Fruit fly (Drosophila melanogaster) whole organism, prepupa: Measurements from ENCODE around the gene CG34176.

ENCODE experiments used
- CG11762 ChIP-seq: fragments of 200-800 bp; sonication (Bioruptor generic); optimal IDR thresholded peaks from 3 replicates; lab custom pipeline; 2016; ENCODE audit warnings: missing biosample characterization, missing genetic modification characterization; ENCODE audit not compliant: insufficient read depth
- CG11902 ChIP-seq: fragments of 200-800 bp; sonication (Bioruptor generic); optimal IDR thresholded peaks from 3 replicates; lab custom pipeline; 2016; ENCODE audit warnings: missing biosample characterization, missing genetic modification characterization
- CG1621 ChIP-seq: fragments of 200-800 bp; sonication (Bioruptor generic); optimal IDR thresholded peaks from 3 replicates; lab custom pipeline; 2018; ENCODE audit warnings: missing biosample characterization, mild to moderate bottlenecking, missing genetic modification characterization
- CG16779 ChIP-seq: fragments of 200-800 bp; sonication (Bioruptor generic); optimal IDR thresholded peaks from 3 replicates; lab custom pipeline; 2017; ENCODE audit warnings: missing biosample characterization, mild to moderate bottlenecking, missing genetic modification characterization
- CG3032 ChIP-seq: fragments of 200-800 bp; optimal IDR thresholded peaks from 2 replicates; lab custom pipeline; 2019; ENCODE audit warnings: missing biosample characterization, mild to moderate bottlenecking, missing genetic modification characterization, moderate library complexity
- CG32006 ChIP-seq: fragments of 200-800 bp; sonication (Bioruptor generic); optimal IDR thresholded peaks from 3 replicates; lab custom pipeline; 2017; ENCODE audit warnings: missing biosample characterization, mild to moderate bottlenecking, missing genetic modification characterization
- CG34406 ChIP-seq: fragments of 200-800 bp; sonication (Bioruptor generic); optimal IDR thresholded peaks from 3 replicates; lab custom pipeline; 2016; ENCODE audit warnings: missing biosample characterization, missing genetic modification characterization
- CG4318 ChIP-seq: fragments of 200-800 bp; sonication (Bioruptor generic); optimal IDR thresholded peaks from 3 replicates; lab custom pipeline; 2017; ENCODE audit warnings: missing biosample characterization, mild to moderate bottlenecking, missing genetic modification characterization
- CG6163 ChIP-seq: fragments of 200-800 bp; sonication (Bioruptor generic); IDR thresholded peaks from 3 replicates; pipeline ENCODE4 v1.3.6; 2022; ENCODE audit warnings: missing biosample characterization, missing genetic modification characterization
- CG6792 ChIP-seq: fragments of 200-800 bp; sonication (Bioruptor generic); optimal IDR thresholded peaks from 3 replicates; lab custom pipeline; 2016; ENCODE audit warnings: missing biosample characterization, missing genetic modification characterization
- CG6808 ChIP-seq: fragments of 200-800 bp; sonication (Bioruptor generic); optimal IDR thresholded peaks from 3 replicates; lab custom pipeline; 2017; ENCODE audit warnings: missing biosample characterization, missing genetic modification characterization, mild to moderate bottlenecking, moderate library complexity, missing genetic modification reagents
- CG6854 ChIP-seq: fragments of 200-800 bp; sonication (Bioruptor generic); optimal IDR thresholded peaks from 2 replicates; lab custom pipeline; 2017; ENCODE audit warnings: missing biosample characterization, mild to moderate bottlenecking, missing genetic modification characterization
- CG8632 ChIP-seq: fragments of 200-800 bp; sonication (Bioruptor generic); optimal IDR thresholded peaks from 3 replicates; lab custom pipeline; 2016; ENCODE audit warnings: missing biosample characterization, missing genetic modification characterization
- CG9139 ChIP-seq: fragments of 200-800 bp; sonication (Bioruptor generic); optimal IDR thresholded peaks from 3 replicates; lab custom pipeline; 2017; ENCODE audit warnings: missing biosample characterization, mild to moderate bottlenecking, missing genetic modification characterization
- Eip75B ChIP-seq: fragments of 200-800 bp; sonication (Bioruptor generic); optimal IDR thresholded peaks from 3 replicates; lab custom pipeline; 2016; ENCODE audit warnings: missing biosample characterization, missing genetic modification characterization
- Eip78C ChIP-seq: fragments of 200-800 bp; sonication (Bioruptor generic); peaks from one replicate; lab custom pipeline; 2016; ENCODE audit warnings: missing biosample characterization, missing genetic modification characterization
- Eip93F ChIP-seq: fragments of 200-800 bp; sonication (Bioruptor generic); optimal IDR thresholded peaks from 2 replicates; lab custom pipeline; 2016; ENCODE audit warnings: missing biosample characterization, mild to moderate bottlenecking, missing genetic modification characterization
- Ets96B ChIP-seq: fragments of 200-800 bp; optimal IDR thresholded peaks from 2 replicates; lab custom pipeline; 2019; ENCODE audit warnings: missing biosample characterization, mild to moderate bottlenecking, missing genetic modification characterization, moderate library complexity
- Gug ChIP-seq: fragments of 200-800 bp; sonication (Bioruptor generic); IDR thresholded peaks from 2 replicates; pipeline ENCODE4 v1.3.6; 2022; ENCODE audit warnings: missing biosample characterization, missing genetic modification characterization
- Hr39 ChIP-seq: fragments of 200-800 bp; sonication (Bioruptor generic); optimal IDR thresholded peaks from 2 replicates; lab custom pipeline; 2016; ENCODE audit warnings: missing biosample characterization, missing genetic modification characterization
- Lpt ChIP-seq: fragments of 200-800 bp; sonication (Bioruptor generic); optimal IDR thresholded peaks from 3 replicates; lab custom pipeline; 2016; ENCODE audit warnings: missing biosample characterization, missing genetic modification characterization
- Met ChIP-seq: fragments of 200-800 bp; sonication (Bioruptor generic); optimal IDR thresholded peaks from 3 replicates; lab custom pipeline; 2016; ENCODE audit warnings: missing biosample characterization, missing genetic modification characterization
- OdsH ChIP-seq: fragments of 200-800 bp; sonication (Bioruptor generic); optimal IDR thresholded peaks from 3 replicates; lab custom pipeline; 2016; ENCODE audit warnings: missing biosample characterization, missing genetic modification characterization
- Smox ChIP-seq: fragments of 200-800 bp; sonication (Bioruptor generic); optimal IDR thresholded peaks from 3 replicates; lab custom pipeline; 2016; ENCODE audit warnings: missing biosample characterization, missing genetic modification characterization
- Sox102F ChIP-seq: fragments of 200-800 bp; sonication (Bioruptor generic); optimal IDR thresholded peaks from 2 replicates; lab custom pipeline; 2016; ENCODE audit warnings: missing biosample characterization, mild to moderate bottlenecking, missing genetic modification characterization
- Sox14 ChIP-seq: fragments of 200-800 bp; sonication (Bioruptor generic); optimal IDR thresholded peaks from 3 replicates; lab custom pipeline; 2016; ENCODE audit warnings: missing biosample characterization, missing genetic modification characterization
- Sox15 ChIP-seq: fragments of 200-800 bp; sonication (Bioruptor generic); optimal IDR thresholded peaks from 3 replicates; lab custom pipeline; 2016; ENCODE audit warnings: missing biosample characterization, missing genetic modification characterization
- achi ChIP-seq: fragments of 200-800 bp; sonication (Bioruptor generic); optimal IDR thresholded peaks from 3 replicates; lab custom pipeline; 2016; ENCODE audit warnings: missing biosample characterization, missing genetic modification characterization
- acj6 ChIP-seq: fragments of 200-800 bp; sonication (Bioruptor generic); optimal IDR thresholded peaks from 3 replicates; lab custom pipeline; 2016; ENCODE audit warnings: missing biosample characterization, missing genetic modification characterization
- cyc ChIP-seq: fragments of 200-800 bp; sonication (Bioruptor generic); optimal IDR thresholded peaks from 3 replicates; lab custom pipeline; 2016; ENCODE audit warnings: missing biosample characterization, missing genetic modification characterization
- dac ChIP-seq: fragments of 200-800 bp; sonication (Bioruptor generic); optimal IDR thresholded peaks from 2 replicates; lab custom pipeline; 2017; ENCODE audit warnings: missing biosample characterization, mild to moderate bottlenecking, missing genetic modification characterization
- eg ChIP-seq: fragments of 200-800 bp; sonication (Bioruptor generic); IDR thresholded peaks from 3 replicates; pipeline ENCODE4 v1.3.6; 2022; ENCODE audit warnings: missing biosample characterization, missing genetic modification characterization
- fd85E ChIP-seq: fragments of 200-800 bp; sonication (Bioruptor generic); optimal IDR thresholded peaks from 3 replicates; lab custom pipeline; 2016; ENCODE audit warnings: missing biosample characterization, missing genetic modification characterization
- fkh ChIP-seq: fragments of 200-800 bp; sonication (Bioruptor generic); optimal IDR thresholded peaks from 3 replicates; lab custom pipeline; 2017; ENCODE audit warnings: missing biosample characterization, mild to moderate bottlenecking, missing genetic modification characterization, moderate library complexity
- lz ChIP-seq: fragments of 200-800 bp; sonication (Bioruptor generic); optimal IDR thresholded peaks from 3 replicates; lab custom pipeline; 2016; ENCODE audit warnings: missing biosample characterization, missing genetic modification characterization
- net ChIP-seq: fragments of 200-800 bp; sonication (Bioruptor generic); optimal IDR thresholded peaks from 3 replicates; lab custom pipeline; 2016; ENCODE audit warnings: missing biosample characterization, missing genetic modification characterization
- pdm3 ChIP-seq: fragments of 200-800 bp; sonication (Bioruptor generic); optimal IDR thresholded peaks from 3 replicates; lab custom pipeline; 2016; ENCODE audit warnings: missing biosample characterization, missing genetic modification characterization
- salr ChIP-seq, 2 experiments: fragments of 200-800 bp; sonication (Bioruptor generic); optimal IDR thresholded peaks; 3 replicates each; lab custom pipeline; 2016 to 2018; ENCODE audit warnings: missing biosample characterization in 2 of 2, missing genetic modification characterization in 2 of 2, mild to moderate bottlenecking in 1 of 2
- topi ChIP-seq: fragments of 200-800 bp; sonication (Bioruptor generic); optimal IDR thresholded peaks from 3 replicates; lab custom pipeline; 2016; ENCODE audit warnings: missing biosample characterization, missing genetic modification characterization
- vri ChIP-seq: fragments of 200-800 bp; sonication (Bioruptor generic); optimal IDR thresholded peaks from 3 replicates; lab custom pipeline; 2016; ENCODE audit warnings: missing biosample characterization, mild to moderate bottlenecking, missing genetic modification characterization

Gene CG34176

dm6 chr2L:4003780-4004179 is at the start of gene CG34176:
Gene CG34176, plus strand, starts transcription at chr2L:4004080.
- TF ChIP-seq CG8632 (GFP tag; lab: Kevin White, UChicago) (no peak), CG6792 (no peak), fkh (GFP tag; lab: Kevin White, UChicago) (no peak), acj6 (GFP tag; lab: Kevin White, UChicago) (no peak), CG6854 (GFP tag; lab: Kevin White, UChicago) (no peak), CG32006 (GFP tag; lab: Kevin White, UChicago) (no peak), Eip93F (no peak), lz (no peak), CG16779 (no peak), topi (GFP tag; lab: Kevin White, UChicago) (no peak), CG6163 (GFP tag; lab: Robert Waterston, UW) (no peak), Lpt (GFP tag; lab: Kevin White, UChicago) (no peak)

DNA sequence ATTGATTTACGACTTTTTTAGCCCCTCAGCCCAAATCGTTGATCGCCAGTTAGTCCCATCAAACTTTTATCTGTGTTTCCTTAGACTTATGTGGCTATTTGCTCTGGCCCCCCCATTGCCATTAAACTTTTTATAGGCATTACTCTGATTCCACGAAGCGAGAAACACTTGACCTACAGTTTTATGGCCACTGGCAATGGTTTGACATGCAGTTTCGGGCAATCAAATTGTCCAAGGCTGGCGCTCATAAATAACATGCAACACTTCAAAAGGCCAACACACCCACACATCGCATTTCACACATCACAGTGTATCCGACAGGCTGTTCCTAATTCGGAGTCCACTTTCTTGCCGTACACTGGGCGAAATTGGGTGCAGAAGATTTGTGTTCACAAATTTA is 35.6 kb upstream of the CG34176 start:
- TF ChIP-seq cyc (no peak), Eip78C (GFP tag; lab: Kevin White, UChicago) (no peak), eg (no peak), Smox (GFP tag; lab: Kevin White, UChicago) (no peak), Sox102F (GFP tag; lab: Kevin White, UChicago) (no peak), Eip75B (GFP tag; lab: Kevin White, UChicago) (no peak), CG3032 (tag; lab: Kevin White, UChicago) (no peak), Sox14 (GFP tag; lab: Kevin White, UChicago) (no peak), Sox15 (GFP tag; lab: Kevin White, UChicago) (no peak), fd85E (GFP tag; lab: Kevin White, UChicago) (no peak), vri (no peak), CG34406 (GFP tag; lab: Kevin White, UChicago) (no peak), CG11902 (GFP tag; lab: Kevin White, UChicago) (no peak), salr (GFP tag; optimal IDR thresholded peaks at IDR 0.05; lab: Kevin White, UChicago) (no peak), CG9139 (GFP tag; lab: Kevin White, UChicago) (no peak), Hr39 (GFP tag; lab: Kevin White, UChicago) (no peak), CG6792 (no peak), Met (no peak), achi (GFP tag; lab: Kevin White, UChicago) (no peak)

DNA sequence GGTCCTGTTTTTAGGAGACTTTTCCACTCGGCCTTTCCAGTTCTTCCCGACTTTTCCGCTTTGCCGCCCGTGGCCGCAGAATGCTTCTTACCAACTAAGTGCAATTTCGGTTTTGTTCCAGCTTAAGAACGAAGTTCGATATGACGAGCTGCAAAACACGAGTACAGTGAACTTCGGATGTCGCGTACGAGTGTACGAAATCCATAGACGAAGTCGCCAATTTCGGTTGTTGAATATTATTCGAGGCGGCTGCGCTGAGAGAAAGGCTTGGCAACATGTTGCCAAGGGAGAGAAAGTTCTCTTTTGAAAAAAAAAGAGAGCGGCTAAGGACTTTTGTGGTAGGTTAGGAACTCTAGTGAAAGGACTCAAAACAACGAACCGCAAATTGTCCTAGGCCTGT is 12.2 kb upstream of the CG34176 start, which contains the start of gene fred:
Gene fred (minus strand): TSS at position 76 of the 400 bp plus-strand sequence.
- TF ChIP-seq vri = no peak
- no peak for TF ChIP-seq Gug (GFP tag; lab: Robert Waterston, UW)
- TF ChIP-seq CG1621 (tag; lab: Kevin White, UChicago) = no peak
- TF ChIP-seq Met = no peak
- TF ChIP-seq achi (GFP tag; lab: Kevin White, UChicago) = no peak
- no peak for TF ChIP-seq lz
- TF ChIP-seq net = no peak

- no peak for TF ChIP-seq CG11902 (GFP tag; lab: Kevin White, UChicago)
- TF ChIP-seq pdm3 (GFP tag; lab: Kevin White, UChicago) = no peak
- TF ChIP-seq Smox (GFP tag; lab: Kevin White, UChicago) = no peak
- no peak for TF ChIP-seq Ets96B
- TF ChIP-seq acj6 (GFP tag; lab: Kevin White, UChicago) = no peak
- TF ChIP-seq CG6808 (GFP tag; lab: Kevin White, UChicago) = no peak
- TF ChIP-seq CG8632 (GFP tag; lab: Kevin White, UChicago) = no peak
- no peak for TF ChIP-seq CG4318 (GFP tag; lab: Kevin White, UChicago)
- no peak for TF ChIP-seq OdsH (GFP tag; lab: Kevin White, UChicago)
- TF ChIP-seq dac (GFP tag; lab: Kevin White, UChicago) = no peak
- TF ChIP-seq vri = no peak
- TF ChIP-seq eg = no peak
- TF ChIP-seq Sox14 (GFP tag; lab: Kevin White, UChicago) = no peak
- TF ChIP-seq CG34406 (GFP tag; lab: Kevin White, UChicago) = no peak
- no peak for TF ChIP-seq CG11762 (GFP tag; lab: Kevin White, UChicago)
Measured at dm6 chr2L:3999718-4000117, 4.2 kb upstream of the CG34176 start, which contains the start of gene CG43797. Gene CG43797, plus strand, starts transcription at chr2L:4000018.
